Worm (Caenorhabditis elegans): ENCODE results near the gene D1014.6.

D1014.6 gene

DNA sequence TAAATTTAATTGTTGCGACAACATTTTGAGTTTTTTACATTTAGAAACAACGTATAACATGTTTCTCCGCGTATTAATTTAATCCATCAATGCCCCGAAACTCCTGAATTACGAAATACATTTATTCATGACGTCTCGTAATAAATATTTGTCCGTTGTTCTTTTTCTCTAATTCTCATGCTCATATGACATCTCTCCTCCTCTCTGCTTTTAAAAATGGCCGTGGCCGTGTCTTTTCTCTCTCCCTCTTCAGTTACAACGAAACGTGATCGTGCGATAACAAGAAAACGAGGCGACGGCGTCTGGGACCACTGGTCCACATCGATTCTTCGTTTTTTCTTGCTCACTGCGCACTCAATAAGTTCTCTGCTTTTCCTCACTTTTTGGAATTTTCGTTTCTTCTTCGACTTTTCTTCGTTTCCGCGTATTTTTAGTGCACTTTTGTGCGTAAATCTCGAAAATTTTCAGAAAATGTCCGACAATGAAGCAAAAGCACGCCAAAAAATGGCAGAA is 9.2 kb downstream of the D1014.6 start, which contains the start of gene snap-1:
Gene snap-1 (plus strand): TSS at position 463 of the 513 bp plus-strand sequence.
- TF ChIP-seq klf-2 (GFP tag; conservative IDR thresholded peaks at IDR 0.05) (no peak), ztf-29 (GFP tag; IDR thresholded peaks at IDR 0.05) (no peak), ref-1 (GFP tag; conservative IDR thresholded peaks at IDR 0.05) (no peak), med-1 (GFP tag; optimal IDR thresholded peaks at IDR 0.05; ENCODE audit: insufficient read depth) (no peak), flt-1 (GFP tag; IDR thresholded peaks at IDR 0.05) (no peak), T22C8.4 (GFP tag; IDR thresholded peaks at IDR 0.05) (no peak), ztf-23 (GFP tag; IDR thresholded peaks at IDR 0.05) (no peak), tab-1 (GFP tag; IDR thresholded peaks at IDR 0.05) (no peak), cog-1 (tag; optimal IDR thresholded peaks at IDR 0.05) (no peak)

DNA sequence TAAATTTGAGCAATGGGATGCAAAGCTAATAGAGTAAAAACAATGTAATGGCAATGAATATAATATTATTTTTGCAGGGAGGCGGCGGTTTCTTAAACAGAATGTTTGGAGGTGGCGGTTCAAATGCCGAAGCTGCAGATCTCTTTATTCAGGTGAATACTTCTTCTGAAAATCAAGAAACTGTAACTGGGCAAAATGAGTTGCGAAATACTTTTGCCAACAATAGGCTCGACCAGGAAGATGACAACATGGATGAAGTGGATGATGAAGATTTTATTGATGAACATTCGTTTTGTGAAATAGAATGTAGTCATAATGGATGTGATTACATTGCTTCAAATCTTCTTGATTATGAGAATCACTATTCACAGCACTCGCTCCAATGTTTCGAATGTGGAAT is 9.8 kb downstream of the D1014.6 start:
- TF ChIP-seq klf-2 (GFP tag; conservative IDR thresholded peaks at IDR 0.05) (no peak), ref-1 (GFP tag; conservative IDR thresholded peaks at IDR 0.05) (no peak), cog-1 (tag; optimal IDR thresholded peaks at IDR 0.05) (no peak), ztf-29 (GFP tag; IDR thresholded peaks at IDR 0.05) (no peak), ztf-23 (GFP tag; IDR thresholded peaks at IDR 0.05) (no peak), flt-1 (GFP tag; IDR thresholded peaks at IDR 0.05) (no peak), T22C8.4 (GFP tag; IDR thresholded peaks at IDR 0.05) (no peak), tab-1 (GFP tag; IDR thresholded peaks at IDR 0.05) (no peak), med-1 (GFP tag; optimal IDR thresholded peaks at IDR 0.05; ENCODE audit: insufficient read depth) (no peak)

DNA sequence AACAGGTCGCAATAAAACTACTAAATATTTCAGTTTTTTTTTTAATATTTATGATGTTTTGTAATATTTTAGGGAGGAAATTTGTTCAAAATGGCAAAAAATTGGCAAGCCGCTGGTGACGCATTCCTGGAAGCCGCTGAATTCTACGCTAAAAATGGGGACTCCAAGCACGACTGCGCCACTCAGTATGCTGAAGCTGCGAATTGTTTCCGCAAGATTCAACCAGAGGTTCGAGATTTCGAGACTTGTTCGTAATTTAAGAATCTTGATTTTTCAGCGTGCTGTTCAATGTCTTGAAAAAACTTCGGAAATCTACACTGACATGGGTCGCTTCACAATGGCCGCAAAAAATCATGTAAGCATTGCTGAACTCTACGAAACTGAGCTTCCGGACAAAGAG is 10.7 kb downstream of the D1014.6 start:
- TF ChIP-seq ref-1 (GFP tag; conservative IDR thresholded peaks at IDR 0.05) (no peak), ztf-29 (GFP tag; IDR thresholded peaks at IDR 0.05) (no peak), klf-2 (GFP tag; conservative IDR thresholded peaks at IDR 0.05) (no peak), T22C8.4 (GFP tag; IDR thresholded peaks at IDR 0.05) (no peak), flt-1 (GFP tag; IDR thresholded peaks at IDR 0.05) (no peak), ztf-23 (GFP tag; IDR thresholded peaks at IDR 0.05) (no peak), med-1 (GFP tag; optimal IDR thresholded peaks at IDR 0.05; ENCODE audit: insufficient read depth) (no peak), cog-1 (tag; optimal IDR thresholded peaks at IDR 0.05) (no peak), tab-1 (GFP tag; IDR thresholded peaks at IDR 0.05) (no peak)

DNA sequence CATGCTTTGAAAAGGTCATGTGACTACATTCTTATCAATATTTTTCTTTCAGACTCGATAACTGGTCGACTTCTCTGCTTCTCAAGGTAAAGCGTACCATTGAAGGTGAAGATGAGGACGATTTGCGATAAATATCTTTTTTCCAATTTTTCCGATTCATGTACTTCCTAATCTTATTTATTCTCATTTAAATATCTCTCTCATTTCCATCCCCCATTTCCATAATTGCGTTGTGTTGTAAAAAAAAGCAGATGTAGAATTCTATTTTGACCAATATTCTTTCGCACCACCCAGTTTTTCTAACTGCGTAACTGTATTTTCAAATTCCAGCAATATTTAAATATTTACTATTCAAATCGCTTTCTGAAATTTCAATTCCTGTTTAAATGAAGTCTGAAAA is 12.0 kb downstream of the D1014.6 start, which contains the start of gene D1014.4:
Gene D1014.4 (plus strand): TSS at position 301 of the 400 bp plus-strand sequence.
- no peak for TF ChIP-seq ztf-29 (GFP tag; IDR thresholded peaks at IDR 0.05)
- no peak for TF ChIP-seq tab-1 (GFP tag; IDR thresholded peaks at IDR 0.05)
- TF ChIP-seq ref-1 (GFP tag; conservative IDR thresholded peaks at IDR 0.05) = no peak
- TF ChIP-seq ztf-23 (GFP tag; IDR thresholded peaks at IDR 0.05) = no peak
- no peak for TF ChIP-seq med-1 (GFP tag; optimal IDR thresholded peaks at IDR 0.05; ENCODE audit: insufficient read depth)
- TF ChIP-seq klf-2 (GFP tag; conservative IDR thresholded peaks at IDR 0.05) = no peak
- no peak for TF ChIP-seq flt-1 (GFP tag; IDR thresholded peaks at IDR 0.05)
- TF ChIP-seq T22C8.4 (GFP tag; IDR thresholded peaks at IDR 0.05) = no peak
- TF ChIP-seq cog-1 (tag; optimal IDR thresholded peaks at IDR 0.05) = no peak

DNA sequence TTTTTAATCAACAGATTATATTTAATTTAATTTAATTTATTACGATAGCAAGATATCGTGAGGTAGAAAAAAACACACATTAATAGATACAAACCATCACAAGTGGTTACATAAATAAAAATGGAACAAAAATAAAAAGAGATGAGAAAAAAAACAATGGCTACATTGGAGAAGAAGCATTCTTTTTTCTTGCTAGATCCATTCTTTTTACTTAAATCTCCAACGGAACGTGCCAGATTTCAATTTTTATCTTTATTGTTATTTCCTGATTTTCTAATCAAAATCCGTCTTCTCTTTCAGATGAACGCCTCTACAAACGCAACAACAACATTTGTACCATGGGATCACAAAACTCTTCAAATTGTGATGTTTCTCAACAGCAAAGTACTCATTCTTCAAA is 22.6 kb downstream of the D1014.6 start, which contains the start of gene D1014.2:
Gene D1014.2 (plus strand): TSS at position 301 of the 400 bp plus-strand sequence.
- no peak for TF ChIP-seq flt-1 (GFP tag; IDR thresholded peaks at IDR 0.05)
- TF ChIP-seq ztf-29 (GFP tag; IDR thresholded peaks at IDR 0.05) = no peak
- no peak for TF ChIP-seq T22C8.4 (GFP tag; IDR thresholded peaks at IDR 0.05)
- no peak for TF ChIP-seq med-1 (GFP tag; optimal IDR thresholded peaks at IDR 0.05; ENCODE audit: insufficient read depth)
- TF ChIP-seq ref-1 (GFP tag; conservative IDR thresholded peaks at IDR 0.05) = no peak
- TF ChIP-seq tab-1 (GFP tag; IDR thresholded peaks at IDR 0.05) = no peak
- no peak for TF ChIP-seq cog-1 (tag; optimal IDR thresholded peaks at IDR 0.05)

DNA sequence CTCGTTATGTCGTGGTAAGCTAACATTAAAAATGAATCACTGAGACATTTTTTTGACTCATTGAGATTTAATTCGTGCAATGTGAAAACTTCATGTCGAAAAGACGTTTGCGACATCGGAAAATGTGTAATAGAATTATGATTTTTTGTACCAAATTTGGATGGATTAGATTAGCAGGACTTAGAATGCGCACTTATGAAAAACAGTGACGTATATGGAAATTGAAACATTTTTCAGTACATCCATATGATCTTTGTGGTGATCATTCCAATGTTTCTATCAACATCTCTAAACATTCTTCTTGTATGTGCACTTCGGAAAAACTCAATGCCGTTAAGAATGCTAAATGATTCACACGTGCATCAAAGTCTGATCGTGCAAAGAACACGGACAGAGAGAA is 23.5 kb downstream of the D1014.6 start:
- no peak for TF ChIP-seq tab-1 (GFP tag; IDR thresholded peaks at IDR 0.05)
- TF ChIP-seq klf-2 (GFP tag; conservative IDR thresholded peaks at IDR 0.05) = no peak
- TF ChIP-seq cog-1 (tag; optimal IDR thresholded peaks at IDR 0.05) = no peak
- no peak for TF ChIP-seq ztf-29 (GFP tag; IDR thresholded peaks at IDR 0.05)
- TF ChIP-seq ztf-23 (GFP tag; IDR thresholded peaks at IDR 0.05) = no peak

DNA sequence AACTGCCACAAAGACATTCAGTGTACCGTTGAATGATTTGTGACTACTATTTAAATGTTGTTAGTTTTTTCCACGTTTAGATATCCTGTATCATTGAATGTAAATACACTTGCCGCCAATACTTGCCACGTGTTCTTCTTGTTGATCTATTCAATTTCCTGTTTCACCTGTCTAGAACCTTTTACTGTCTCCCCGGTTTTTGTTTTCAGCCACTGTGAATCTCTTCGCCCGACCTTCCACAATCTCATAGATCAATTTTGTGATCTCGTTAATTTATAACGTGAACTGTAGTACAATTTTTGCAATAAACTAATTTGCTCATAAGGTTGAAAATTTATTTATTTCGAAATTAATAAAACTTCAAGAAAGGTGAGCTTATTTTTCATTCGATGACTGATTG is 24.4 kb downstream of the D1014.6 start, which contains the start of gene D1014.13:
Gene D1014.13 (plus strand): TSS at position 301 of the 400 bp plus-strand sequence.
- no peak for TF ChIP-seq cog-1 (tag; optimal IDR thresholded peaks at IDR 0.05)
- no peak for TF ChIP-seq ztf-29 (GFP tag; IDR thresholded peaks at IDR 0.05)

DNA sequence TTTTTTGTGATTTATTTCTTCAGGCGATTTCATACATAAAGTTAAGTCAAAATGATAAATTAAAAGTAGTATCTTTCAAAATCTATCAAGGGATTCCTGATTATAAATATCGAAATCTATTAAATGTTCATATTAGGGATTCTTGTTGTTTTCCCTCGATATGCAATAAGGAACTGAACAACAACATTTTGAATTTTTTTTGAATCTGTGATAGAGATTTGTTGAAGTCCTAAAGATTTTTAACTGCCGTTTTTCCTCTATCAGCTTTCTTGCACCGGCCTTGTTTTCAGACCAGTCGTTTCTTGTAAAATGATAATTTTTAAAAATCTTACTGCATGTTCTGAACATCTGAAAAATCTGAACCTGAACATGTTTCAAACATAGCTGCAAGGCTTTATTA is 34.8 kb downstream of the D1014.6 start:
- TF ChIP-seq ztf-29 (GFP tag; IDR thresholded peaks at IDR 0.05) (no peak), med-1 (GFP tag; optimal IDR thresholded peaks at IDR 0.05; ENCODE audit: insufficient read depth) (no peak), ref-1 (GFP tag; conservative IDR thresholded peaks at IDR 0.05) (no peak), tab-1 (GFP tag; IDR thresholded peaks at IDR 0.05) (no peak), T22C8.4 (GFP tag; IDR thresholded peaks at IDR 0.05) (no peak), klf-2 (GFP tag; conservative IDR thresholded peaks at IDR 0.05) (no peak)

DNA sequence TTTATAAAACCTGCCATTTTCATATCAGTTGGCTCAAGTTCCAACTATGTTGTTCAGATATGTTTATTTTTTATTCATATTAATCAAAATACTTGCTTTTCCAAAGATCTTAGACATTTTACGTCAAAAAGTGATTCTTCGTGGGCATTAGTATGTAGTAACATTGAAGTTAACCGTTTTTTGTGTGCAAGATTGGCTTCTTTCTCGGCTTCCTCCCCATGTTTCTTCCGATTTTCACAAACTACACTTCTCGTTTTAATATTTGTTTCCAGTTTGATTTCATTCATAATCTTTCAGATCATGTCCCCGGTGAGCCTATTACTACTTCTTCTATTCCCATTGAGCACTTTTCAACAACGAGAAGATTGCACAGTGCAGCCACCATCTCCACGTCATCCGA is 36.5 kb downstream of the D1014.6 start, which contains the start of gene sul-2:
Gene sul-2 (plus strand): TSS at position 301 of the 400 bp plus-strand sequence.
- no peak for TF ChIP-seq T22C8.4 (GFP tag; IDR thresholded peaks at IDR 0.05)
- no peak for TF ChIP-seq ztf-29 (GFP tag; IDR thresholded peaks at IDR 0.05)
- TF ChIP-seq med-1 (GFP tag; optimal IDR thresholded peaks at IDR 0.05; ENCODE audit: insufficient read depth) = no peak
- no peak for TF ChIP-seq klf-2 (GFP tag; conservative IDR thresholded peaks at IDR 0.05)
- no peak for TF ChIP-seq ref-1 (GFP tag; conservative IDR thresholded peaks at IDR 0.05)
- TF ChIP-seq ztf-23 (GFP tag; IDR thresholded peaks at IDR 0.05) = no peak
- no peak for TF ChIP-seq tab-1 (GFP tag; IDR thresholded peaks at IDR 0.05)
- no peak for TF ChIP-seq flt-1 (GFP tag; IDR thresholded peaks at IDR 0.05)
- TF ChIP-seq cog-1 (tag; optimal IDR thresholded peaks at IDR 0.05) = no peak

DNA sequence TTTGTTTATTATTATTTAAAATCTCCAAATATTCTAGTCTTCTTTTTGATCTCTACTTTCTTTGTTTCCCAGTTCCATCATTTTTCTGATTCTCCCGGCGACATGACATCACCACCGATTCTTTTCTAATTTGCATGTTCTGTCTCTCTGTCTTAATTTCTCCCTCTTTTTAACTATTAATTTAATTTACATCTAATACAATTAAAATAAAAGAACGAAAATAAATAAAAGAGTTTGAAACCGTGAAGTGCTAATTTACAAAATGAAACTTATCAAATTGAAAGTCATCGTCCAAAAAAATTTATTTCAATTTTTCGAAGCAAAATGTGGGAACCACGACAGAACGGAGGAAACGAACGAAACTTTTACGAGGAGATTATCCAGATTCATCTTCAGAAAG is 38.7 kb downstream of the D1014.6 start, which contains the start of gene F20D6.6:
Gene F20D6.6 (plus strand): TSS at position 301 of the 400 bp plus-strand sequence.
- TF ChIP-seq ref-1 (GFP tag; conservative IDR thresholded peaks at IDR 0.05) (no peak), T22C8.4 (GFP tag; IDR thresholded peaks at IDR 0.05) (no peak), ztf-29 (GFP tag; IDR thresholded peaks at IDR 0.05) (no peak), klf-2 (GFP tag; conservative IDR thresholded peaks at IDR 0.05) (no peak), flt-1 (GFP tag; IDR thresholded peaks at IDR 0.05) (no peak), ztf-23 (GFP tag; IDR thresholded peaks at IDR 0.05) (no peak), tab-1 (GFP tag; IDR thresholded peaks at IDR 0.05) (no peak), med-1 (GFP tag; optimal IDR thresholded peaks at IDR 0.05; ENCODE audit: insufficient read depth) (no peak), cog-1 (tag; optimal IDR thresholded peaks at IDR 0.05) (no peak)
